Fruit fly (Drosophila melanogaster): ENCODE results near the gene knk.

Gene knk

DNA sequence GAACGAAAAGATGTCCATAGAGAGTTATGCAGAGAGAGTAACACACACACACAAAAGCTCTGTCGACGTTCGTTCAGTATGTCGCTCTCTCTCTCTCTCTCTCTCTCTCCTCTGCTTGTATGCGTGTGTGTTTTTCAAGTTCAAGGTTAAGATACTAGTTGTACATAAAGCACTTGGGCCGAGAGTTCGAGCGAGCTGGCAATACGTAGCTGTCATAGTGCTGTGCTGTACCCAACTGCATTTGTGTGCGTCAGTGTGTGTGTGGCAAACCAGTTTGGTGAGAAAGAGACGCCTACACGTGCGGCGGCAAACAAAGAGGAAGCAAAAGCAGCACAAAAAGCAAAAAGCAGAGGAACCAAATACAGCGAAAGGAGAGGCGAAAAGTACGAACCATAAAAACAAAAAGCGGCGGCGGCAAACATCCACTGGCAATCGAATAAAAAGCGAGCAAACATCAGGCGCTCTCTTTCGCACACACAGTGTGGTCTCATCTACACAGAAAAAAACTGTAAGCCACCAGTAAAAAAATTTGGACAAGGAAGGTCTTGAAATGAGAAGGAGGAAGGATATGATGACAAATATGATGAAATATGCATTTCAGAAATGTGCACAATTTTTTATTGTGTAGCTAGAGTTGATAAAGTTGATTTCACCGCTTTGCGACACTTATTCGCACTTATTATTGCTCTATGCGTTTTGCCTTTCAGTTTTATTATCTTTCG, 38.1 kb downstream of the knk start (continued):
- TF ChIP-seq Atf3 (GFP tag; optimal IDR thresholded peaks at IDR 0.05) = peak; percentile 6
- TF ChIP-seq CG15514 (GFP tag; optimal IDR thresholded peaks at IDR 0.05) = peak; percentile 65
- peak; percentile 62 to 79 for TF ChIP-seq Pdp1 (GFP tag; optimal IDR thresholded peaks at IDR 0.05)
- TF ChIP-seq CG3995 (GFP tag; optimal IDR thresholded peaks at IDR 0.05) = peak; percentile 32
- peak; percentile 46 for TF ChIP-seq CG4424 (GFP tag; optimal IDR thresholded peaks at IDR 0.05)
- TF ChIP-seq CG10565 (GFP tag; optimal IDR thresholded peaks at IDR 0.05) = no peak
- TF ChIP-seq ewg (GFP tag; optimal IDR thresholded peaks at IDR 0.05) = peak; percentile 26
- TF ChIP-seq hkb (optimal IDR thresholded peaks at IDR 0.05) = no peak
- peak; percentile 58 for TF ChIP-seq hkb (GFP tag; IDR thresholded peaks at IDR 0.05)
- TF ChIP-seq tx (GFP tag; optimal IDR thresholded peaks at IDR 0.05) = peak; percentile 39
- no peak for TF ChIP-seq CG9437 (GFP tag; optimal IDR thresholded peaks at IDR 0.05)
- TF ChIP-seq Gsc (GFP tag; IDR thresholded peaks at IDR 0.05) = peak; percentile 40
- TF ChIP-seq br (optimal IDR thresholded peaks at IDR 0.05) = no peak
- TF ChIP-seq exex (tag; optimal IDR thresholded peaks at IDR 0.05) = peak; percentile 5
- no peak for TF ChIP-seq CkIIα-i1 (GFP tag; IDR thresholded peaks at IDR 0.05)
- no peak for TF ChIP-seq hth (optimal IDR thresholded peaks at IDR 0.05)
- peak; percentile 7 for TF ChIP-seq CG14710 (tag; optimal IDR thresholded peaks at IDR 0.05)
- TF ChIP-seq chinmo (GFP tag; IDR thresholded peaks at IDR 0.05; ENCODE audit: partially characterized antibody) = peak; percentile 99
- no peak for TF ChIP-seq dimm (GFP tag; IDR thresholded peaks at IDR 0.05)
- TF ChIP-seq wor (GFP tag; IDR thresholded peaks at IDR 0.05) = 0 out of 2 replicates have a peak, but pooled peaks have one; percentile 25
- no peak for TF ChIP-seq CG2129 (GFP tag; IDR thresholded peaks at IDR 0.05; ENCODE audit: partially characterized antibody)
- TF ChIP-seq ftz-f1 (GFP tag; optimal IDR thresholded peaks at IDR 0.05) = peak; percentile 99
- peak; percentile 11 for TF ChIP-seq Blimp-1 (GFP tag; optimal IDR thresholded peaks at IDR 0.05)
- no peak for TF ChIP-seq CG17186 (GFP tag; optimal IDR thresholded peaks at IDR 0.05)
- TF ChIP-seq Meics (GFP tag; optimal IDR thresholded peaks at IDR 0.05) = peak; percentile 75
- peak; percentile 37; the same call in 1 of the 2 replicates for TF ChIP-seq toy (GFP tag; IDR thresholded peaks at IDR 0.05)
- peak; percentile 60 for TF ChIP-seq klu (GFP tag; IDR thresholded peaks at IDR 0.05)
- no peak for TF ChIP-seq ham (GFP tag; IDR thresholded peaks at IDR 0.05)
- TF ChIP-seq CG13894 (tag; optimal IDR thresholded peaks at IDR 0.05) = no peak
- no peak for TF ChIP-seq run (tag; optimal IDR thresholded peaks at IDR 0.05)
- TF ChIP-seq crp (GFP tag; optimal IDR thresholded peaks at IDR 0.05) = no peak
- TF ChIP-seq ssp (GFP tag; IDR thresholded peaks at IDR 0.05) = peak; percentile 40; the same call in 1 of the 2 replicates
- peak; percentile 59 for TF ChIP-seq ab (GFP tag; optimal IDR thresholded peaks at IDR 0.05)
- TF ChIP-seq mirr (GFP tag; optimal IDR thresholded peaks at IDR 0.05) = peak; percentile 45
- no peak for TF ChIP-seq lov (optimal IDR thresholded peaks at IDR 0.05)
- no peak for TF ChIP-seq lov (GFP tag; IDR thresholded peaks at IDR 0.05)
- TF ChIP-seq zfh2 (GFP tag; optimal IDR thresholded peaks at IDR 0.05) = peak; percentile 71
- TF ChIP-seq CG6854 (GFP tag; optimal IDR thresholded peaks at IDR 0.05) = peak; percentile 52
- TF ChIP-seq CG11723 (GFP tag; optimal IDR thresholded peaks at IDR 0.05) = peak; percentile 54
- peak; percentile 15 for TF ChIP-seq Hand (GFP tag; optimal IDR thresholded peaks at IDR 0.05)
- peak; percentile 65 for TF ChIP-seq tin (GFP tag; optimal IDR thresholded peaks at IDR 0.05)
- peak; percentile 41 for TF ChIP-seq pum (GFP tag; optimal IDR thresholded peaks at IDR 0.05)
- TF ChIP-seq tio (GFP tag; optimal IDR thresholded peaks at IDR 0.05) = peak; percentile 64
- no peak for TF ChIP-seq Hey (tag; optimal IDR thresholded peaks at IDR 0.05)
- peak; percentile 68 for TF ChIP-seq sd (tag; optimal IDR thresholded peaks at IDR 0.05)
- peak; percentile 61 for TF ChIP-seq CG14014 (GFP tag; IDR thresholded peaks at IDR 0.05)
- peak; percentile 19 for TF ChIP-seq CG13123 (GFP tag; optimal IDR thresholded peaks at IDR 0.05)
- TF ChIP-seq Dll (GFP tag; IDR thresholded peaks at IDR 0.05; ENCODE audit: partially characterized antibody) = no peak
- TF ChIP-seq pzg (GFP tag; optimal IDR thresholded peaks at IDR 0.05) = no peak
- TF ChIP-seq kay (GFP tag; optimal IDR thresholded peaks at IDR 0.05) = peak; percentile 6

Measured in whole organism, embryonic.